Worm (Caenorhabditis elegans) whole organism, midembryonic: Measurements from ENCODE around the gene srbc-61.
"Not testable (repeated sequence)": the region's sequence is repeated elsewhere in the genome, so short reads cannot be mapped to it uniquely, and the experiment has no call there.

Experiments
- T22C8.4 ChIP-seq: fragments of 200-800 bp; sonication (Bioruptor generic); IDR thresholded peaks from 2 replicates; pipeline ENCODE4 v1.3.6; 2022; ENCODE audit warnings: missing genetic modification characterization, missing compliant biosample characterization
- cog-1 ChIP-seq: sonication (generic microtip); optimal IDR thresholded peaks from 2 replicates; lab custom pipeline; 2016; ENCODE audit warnings: missing genetic modification characterization, missing compliant biosample characterization
- flt-1 ChIP-seq: fragments of 200-800 bp; sonication (Bioruptor generic); IDR thresholded peaks from 2 replicates; pipeline ENCODE4 v1.3.6; 2022; ENCODE audit warnings: missing genetic modification characterization, missing compliant biosample characterization
- klf-2 ChIP-seq: fragments of 200-800 bp; sonication (Bioruptor generic); conservative IDR thresholded peaks from 2 replicates; pipeline ENCODE4 v1.3.6; 2022; ENCODE audit warnings: missing genetic modification reagents, missing genetic modification characterization, missing compliant biosample characterization
- med-1 ChIP-seq: sonication (generic microtip); optimal IDR thresholded peaks from 2 replicates; lab custom pipeline; 2017; ENCODE audit warnings: missing genetic modification characterization, mild to moderate bottlenecking, missing compliant biosample characterization, antibody characterized with exemption, missing genetic modification reagents; ENCODE audit not compliant: insufficient read depth
- ref-1 ChIP-seq: fragments of 200-800 bp; sonication (Bioruptor generic); conservative IDR thresholded peaks from 2 replicates; pipeline ENCODE4 v1.3.6; 2022; ENCODE audit warnings: missing genetic modification reagents, missing genetic modification characterization, missing compliant biosample characterization
- tab-1 ChIP-seq: fragments of 200-800 bp; sonication (Bioruptor generic); IDR thresholded peaks from 2 replicates; pipeline ENCODE4 v1.3.6; 2022; ENCODE audit warnings: missing genetic modification characterization, missing compliant biosample characterization
- ztf-23 ChIP-seq: fragments of 200-800 bp; sonication (Bioruptor generic); IDR thresholded peaks from 2 replicates; pipeline ENCODE4 v1.3.6; 2022; ENCODE audit warnings: missing genetic modification reagents, missing genetic modification characterization, missing compliant biosample characterization
- ztf-29 ChIP-seq: fragments of 200-800 bp; sonication (Bioruptor generic); IDR thresholded peaks from 2 replicates; pipeline ENCODE4 v1.3.6; 2022; ENCODE audit warnings: missing genetic modification reagents, missing genetic modification characterization, missing compliant biosample characterization

Gene srbc-61

DNA sequence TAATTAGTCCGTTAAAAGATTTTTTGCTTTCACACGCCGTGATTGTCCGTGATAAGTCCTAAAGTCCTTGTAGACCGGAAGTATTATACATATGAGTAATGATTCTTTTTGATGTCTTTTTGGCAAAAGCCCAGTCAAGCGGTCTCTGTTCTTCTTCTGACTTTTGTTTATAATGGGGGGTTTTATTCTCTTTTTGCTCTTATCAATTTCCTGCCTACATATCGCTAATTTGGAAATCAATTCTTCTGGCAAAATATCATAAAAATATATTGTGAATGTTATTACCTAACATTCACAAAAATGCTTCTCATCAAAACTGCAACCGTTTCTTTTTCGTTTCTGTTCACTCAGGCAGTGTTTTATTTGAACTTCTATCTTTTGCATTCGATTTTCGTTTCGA is at the start of gene srbc-61:
Gene srbc-61, plus strand, starts transcription at position 301 of the 400 bp plus-strand sequence.
- TF ChIP-seq ztf-23 (GFP tag; lab: Robert Waterston, UW), result no peak
- no peak for TF ChIP-seq cog-1
- no peak for TF ChIP-seq T22C8.4 (GFP tag; lab: Robert Waterston, UW)
- TF ChIP-seq klf-2 (GFP tag; lab: Robert Waterston, UW), result no peak
- TF ChIP-seq med-1 (GFP tag; lab: Kevin White, UChicago), result no peak
- TF ChIP-seq flt-1, result no peak

DNA sequence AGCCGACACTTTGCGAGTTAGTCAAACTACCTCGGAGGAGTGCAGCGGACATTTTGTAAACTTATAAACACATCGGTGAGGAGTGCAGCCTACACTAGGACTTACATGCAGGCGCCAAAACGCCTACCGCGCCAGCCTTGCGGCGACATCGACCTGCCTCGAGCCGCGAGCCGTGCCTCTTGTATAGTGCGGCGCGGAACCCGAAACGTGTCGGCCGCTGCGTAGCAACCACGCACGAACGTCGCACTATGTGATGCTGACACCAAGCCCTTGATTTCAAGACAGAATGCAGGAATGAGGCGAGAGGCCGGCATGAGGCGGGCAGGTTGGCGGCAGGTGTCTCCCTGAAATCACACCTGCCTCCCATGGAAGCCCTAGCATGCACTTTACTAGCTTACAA is 47.3 kb upstream of the srbc-61 start:
- TF ChIP-seq flt-1, result no peak
- TF ChIP-seq klf-2 (GFP tag; lab: Robert Waterston, UW), result no peak
- no peak for TF ChIP-seq T22C8.4 (GFP tag; lab: Robert Waterston, UW)
- no peak for TF ChIP-seq med-1 (GFP tag; lab: Kevin White, UChicago)
- no peak for TF ChIP-seq ztf-23 (GFP tag; lab: Robert Waterston, UW)
- TF ChIP-seq ztf-29, result no peak
- no peak for TF ChIP-seq ref-1 (GFP tag; lab: Robert Waterston, UW)

DNA sequence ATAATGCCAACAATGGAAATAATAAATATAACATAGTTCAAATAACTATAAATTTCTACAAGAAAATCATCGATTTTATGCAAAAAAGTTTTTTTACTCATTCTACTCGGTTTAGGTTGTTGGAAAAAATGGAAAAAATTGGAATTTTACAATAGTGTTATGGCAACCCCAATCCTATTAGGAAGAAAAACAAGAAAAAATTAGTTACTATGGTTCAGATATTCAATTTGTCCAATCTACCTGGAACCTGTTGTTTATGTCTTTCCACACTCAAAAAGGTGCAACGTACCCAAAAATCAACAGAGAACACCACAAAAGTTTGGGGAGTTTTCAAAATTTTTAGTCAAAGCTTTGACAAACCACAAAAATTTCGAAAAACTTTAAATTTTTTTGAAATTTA is 46.5 kb upstream of the srbc-61 start, which contains the start of gene T27C5.10:
Gene T27C5.10, minus strand, starts transcription at position 101 of the 400 bp plus-strand sequence.
- TF ChIP-seq klf-2 (GFP tag; lab: Robert Waterston, UW), result no peak
- TF ChIP-seq T22C8.4 (GFP tag; lab: Robert Waterston, UW), result no peak
- no peak for TF ChIP-seq cog-1
- TF ChIP-seq ref-1 (GFP tag; lab: Robert Waterston, UW), result no peak
- TF ChIP-seq ztf-23 (GFP tag; lab: Robert Waterston, UW), result no peak
- no peak for TF ChIP-seq tab-1 (GFP tag; lab: Robert Waterston, UW)
- no peak for TF ChIP-seq ztf-29

DNA sequence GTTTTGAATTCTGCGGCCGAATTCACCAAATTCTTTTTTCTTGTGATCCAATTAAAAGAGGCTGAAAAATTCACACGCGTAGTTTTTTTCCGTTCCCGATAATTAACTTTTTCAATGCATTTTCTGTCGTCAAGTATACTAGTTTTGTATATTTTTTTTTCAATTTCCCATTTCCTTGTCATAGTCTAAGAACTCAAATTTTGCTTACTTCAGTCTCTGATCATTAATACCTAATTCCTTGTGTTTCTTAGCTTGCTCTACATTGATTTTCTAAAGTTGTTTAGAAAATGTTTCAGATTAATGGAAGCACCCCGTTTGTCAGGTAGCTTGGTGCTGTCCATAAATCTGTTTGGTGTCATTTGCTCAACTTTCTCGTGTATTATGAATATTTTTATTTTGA is 45.7 kb upstream of the srbc-61 start, which contains the start of gene srbc-27:
Gene srbc-27, plus strand, starts transcription at position 301 of the 400 bp plus-strand sequence.
- TF ChIP-seq cog-1, result no peak
- TF ChIP-seq T22C8.4 (GFP tag; lab: Robert Waterston, UW), result no peak
- no peak for TF ChIP-seq ztf-29
- TF ChIP-seq flt-1, result no peak
- TF ChIP-seq ztf-23 (GFP tag; lab: Robert Waterston, UW), result no peak
- no peak for TF ChIP-seq klf-2 (GFP tag; lab: Robert Waterston, UW)
- TF ChIP-seq ref-1 (GFP tag; lab: Robert Waterston, UW), result no peak
- no peak for TF ChIP-seq med-1 (GFP tag; lab: Kevin White, UChicago)
- TF ChIP-seq tab-1 (GFP tag; lab: Robert Waterston, UW), result no peak

DNA sequence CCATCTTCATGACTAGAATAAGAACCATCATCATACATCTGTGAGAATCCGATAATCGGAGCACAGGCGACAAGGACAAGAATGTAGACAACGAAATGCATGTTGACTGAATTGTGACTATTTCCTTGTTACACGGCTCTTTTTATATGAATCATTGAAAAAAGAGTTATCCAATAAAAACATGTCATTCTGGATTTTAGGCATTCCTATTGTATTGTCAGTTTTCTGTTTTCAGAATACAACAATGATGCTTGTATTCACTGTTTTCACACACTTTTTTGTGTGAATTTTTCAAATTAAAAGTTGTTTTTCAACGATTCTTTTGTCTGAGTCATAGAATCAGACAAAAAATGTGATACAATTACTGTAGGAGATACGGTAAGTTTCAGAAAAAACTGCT is 40.1 kb upstream of the srbc-61 start, which contains the start of gene F20E11.18:
Gene F20E11.18, minus strand, starts transcription at position 101 of the 400 bp plus-strand sequence.
- TF ChIP-seq ztf-23 (GFP tag; lab: Robert Waterston, UW) (no peak), klf-2 (GFP tag; lab: Robert Waterston, UW) (no peak), T22C8.4 (GFP tag; lab: Robert Waterston, UW) (no peak), tab-1 (GFP tag; lab: Robert Waterston, UW) (no peak), flt-1 (no peak), cog-1 (no peak), med-1 (GFP tag; lab: Kevin White, UChicago) (no peak), ztf-29 (no peak), ref-1 (GFP tag; lab: Robert Waterston, UW) (no peak)

DNA sequence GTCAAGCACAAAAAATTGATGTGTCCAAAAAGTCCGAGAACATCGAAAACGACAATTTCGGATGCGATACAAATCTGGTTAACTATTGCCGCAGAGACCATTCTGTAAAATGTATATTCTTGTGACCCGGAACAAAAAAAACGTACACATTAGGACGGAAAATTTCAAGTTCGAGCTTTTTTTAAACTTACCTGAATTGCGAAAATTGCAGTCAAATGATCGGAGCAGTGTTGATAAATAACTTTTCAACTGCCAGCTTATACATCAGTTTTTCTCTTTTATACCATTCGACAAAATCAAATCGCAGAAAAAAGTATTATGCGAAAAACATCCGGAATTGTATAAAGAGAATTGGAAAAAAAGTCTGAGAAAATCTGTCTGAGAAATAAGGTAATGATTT is 38.3 kb upstream of the srbc-61 start, which contains the start of gene srsx-2:
Gene srsx-2, minus strand, starts transcription at position 101 of the 400 bp plus-strand sequence.
- TF ChIP-seq flt-1, result no peak
- no peak for TF ChIP-seq ref-1 (GFP tag; lab: Robert Waterston, UW)
- TF ChIP-seq med-1 (GFP tag; lab: Kevin White, UChicago), result no peak
- TF ChIP-seq ztf-29, result no peak
- no peak for TF ChIP-seq T22C8.4 (GFP tag; lab: Robert Waterston, UW)
- TF ChIP-seq tab-1 (GFP tag; lab: Robert Waterston, UW), result no peak
- no peak for TF ChIP-seq cog-1
- TF ChIP-seq ztf-23 (GFP tag; lab: Robert Waterston, UW), result no peak
- TF ChIP-seq klf-2 (GFP tag; lab: Robert Waterston, UW), result no peak

DNA sequence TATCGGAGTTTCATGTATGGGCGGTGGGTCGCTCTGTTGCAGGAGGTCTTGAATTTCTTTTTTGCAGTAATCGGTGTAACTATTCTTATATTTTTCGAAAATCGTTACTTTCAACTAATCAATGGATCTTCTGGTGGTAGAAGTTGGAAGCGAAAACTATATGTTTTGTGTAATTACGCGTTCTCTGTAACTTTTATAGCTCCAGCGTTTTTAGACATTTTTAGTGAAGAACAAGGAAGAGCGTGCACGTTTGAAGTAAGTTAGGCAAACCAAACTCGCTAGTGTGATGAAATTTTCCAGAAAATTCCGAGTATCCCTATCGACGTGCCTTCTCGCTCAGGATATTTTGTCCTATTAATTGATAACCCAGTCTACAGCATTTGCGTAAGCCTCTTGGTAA is 37.2 kb upstream of the srbc-61 start, which contains the start of gene srh-154:
Gene srh-154, plus strand, starts transcription at position 301 of the 400 bp plus-strand sequence.
- TF ChIP-seq med-1 (GFP tag; lab: Kevin White, UChicago) (no peak), flt-1 (no peak), ref-1 (GFP tag; lab: Robert Waterston, UW) (no peak), ztf-29 (no peak), tab-1 (GFP tag; lab: Robert Waterston, UW) (no peak), T22C8.4 (GFP tag; lab: Robert Waterston, UW) (no peak), cog-1 (no peak), klf-2 (GFP tag; lab: Robert Waterston, UW) (no peak), ztf-23 (GFP tag; lab: Robert Waterston, UW) (no peak)

DNA sequence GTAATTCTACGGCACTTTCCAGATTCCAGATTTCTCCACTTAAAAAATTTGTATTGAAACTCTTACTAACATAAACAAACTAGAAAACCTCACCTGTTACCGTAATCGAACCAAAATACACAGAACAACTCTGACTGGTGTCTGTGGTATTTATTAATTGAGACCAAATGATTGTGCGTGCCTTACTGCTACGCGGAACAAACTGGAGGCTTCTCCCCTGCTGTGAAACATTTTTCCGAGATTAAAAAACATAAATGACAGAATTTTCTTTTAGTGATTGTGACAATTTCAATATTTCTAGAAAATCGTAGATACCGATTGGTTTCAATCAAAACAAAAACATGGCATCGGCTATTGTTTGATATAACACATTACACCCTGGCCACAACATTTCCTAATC is 26.8 kb upstream of the srbc-61 start:
- no peak for TF ChIP-seq tab-1 (GFP tag; lab: Robert Waterston, UW)
- TF ChIP-seq T22C8.4 (GFP tag; lab: Robert Waterston, UW), result no peak
- no peak for TF ChIP-seq cog-1
- TF ChIP-seq klf-2 (GFP tag; lab: Robert Waterston, UW), result no peak
- no peak for TF ChIP-seq med-1 (GFP tag; lab: Kevin White, UChicago)
- TF ChIP-seq ztf-23 (GFP tag; lab: Robert Waterston, UW), result no peak
- TF ChIP-seq ref-1 (GFP tag; lab: Robert Waterston, UW), result no peak
- TF ChIP-seq ztf-29, result no peak
- no peak for TF ChIP-seq flt-1

DNA sequence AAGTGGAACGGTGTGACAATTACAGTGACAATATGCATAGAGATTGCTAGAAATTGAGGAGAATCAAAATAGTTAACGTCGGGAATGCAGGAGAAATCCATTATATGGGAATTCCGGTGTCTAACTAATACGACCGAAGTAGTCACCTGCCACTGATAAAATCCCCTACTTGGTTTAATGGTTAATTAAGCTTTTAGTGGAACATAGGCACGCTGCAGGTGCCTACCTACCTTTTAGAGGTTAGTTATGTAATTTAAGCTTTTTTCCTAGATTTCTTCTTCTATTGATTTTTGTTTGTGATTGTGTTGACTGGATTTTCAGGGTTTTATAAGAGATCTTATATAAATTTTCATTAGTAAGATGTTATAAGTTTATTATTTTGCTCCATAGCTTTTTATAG is 20.4 kb upstream of the srbc-61 start, which contains the start of gene srh-203:
Gene srh-203, minus strand, starts transcription at position 101 of the 400 bp plus-strand sequence.
- TF ChIP-seq cog-1; tab-1 (GFP tag; lab: Robert Waterston, UW); ztf-29: not testable (repeated sequence)

DNA sequence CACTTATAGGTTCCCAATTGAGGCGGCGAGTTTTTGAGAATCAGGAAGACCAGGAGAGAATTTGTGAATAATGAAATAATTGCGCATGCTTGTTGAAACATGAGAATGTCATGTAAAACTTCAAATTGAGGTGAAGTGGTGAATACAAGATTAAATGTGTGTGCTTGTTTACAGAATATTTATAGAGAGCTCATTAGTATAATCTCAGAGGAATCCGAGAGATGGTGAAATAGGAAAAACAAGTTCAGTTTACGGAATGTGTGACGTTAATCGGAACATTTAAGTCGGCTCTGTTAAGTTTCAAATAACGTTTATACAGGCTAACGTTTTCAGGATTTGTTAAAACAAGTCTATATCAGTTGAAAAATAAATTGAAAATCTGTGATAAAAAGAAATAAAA is 18.5 kb upstream of the srbc-61 start, which contains the start of gene str-200:
Gene str-200, minus strand, starts transcription at position 101 of the 400 bp plus-strand sequence.
- TF ChIP-seq cog-1 (no peak), ztf-29 (no peak), med-1 (GFP tag; lab: Kevin White, UChicago) (no peak), tab-1 (GFP tag; lab: Robert Waterston, UW) (no peak), T22C8.4 (GFP tag; lab: Robert Waterston, UW) (no peak), ref-1 (GFP tag; lab: Robert Waterston, UW) (no peak), klf-2 (GFP tag; lab: Robert Waterston, UW) (no peak), ztf-23 (GFP tag; lab: Robert Waterston, UW) (no peak), flt-1 (no peak)
